Worm (Caenorhabditis elegans) whole organism, L4 larva: ENCODE data around the gene aqp-5.

ENCODE experiments used
- F26F4.8 ChIP-seq: fragments of 200-800 bp; sonication (Bioruptor generic); conservative IDR thresholded peaks from 2 replicates; pipeline ENCODE4 v1.3.6; 2022; ENCODE audit warnings: missing genetic modification characterization, missing compliant biosample characterization
- R02D3.7 ChIP-seq: fragments of 150-350 bp; sonication (generic microtip); optimal IDR thresholded peaks from 3 replicates; lab custom pipeline; 2014; ENCODE audit warnings: missing biosample characterization, missing genetic modification characterization
- T20F7.1 ChIP-seq: fragments of 200-800 bp; sonication (Bioruptor generic); optimal IDR thresholded peaks from 2 replicates; lab custom pipeline; 2018; ENCODE audit warnings: mild to moderate bottlenecking, missing genetic modification characterization, missing compliant biosample characterization
- Y105C5A.15 ChIP-seq: fragments of 200-800 bp; sonication (Bioruptor generic); IDR thresholded peaks from 2 replicates; pipeline ENCODE4 v1.3.6; 2022; ENCODE audit warnings: missing genetic modification characterization, missing compliant biosample characterization
- Y48G9A.11 ChIP-seq: fragments of 200-800 bp; sonication (Bioruptor generic); IDR thresholded peaks from 2 replicates; pipeline ENCODE4 v1.3.6; 2022; ENCODE audit warnings: missing genetic modification reagents, missing genetic modification characterization, missing compliant biosample characterization
- Y75B8A.6 ChIP-seq: fragments of 200-800 bp; sonication (Bioruptor generic); IDR thresholded peaks from 2 replicates; pipeline ENCODE4 v1.3.6; 2022; ENCODE audit warnings: missing genetic modification reagents, missing genetic modification characterization, missing compliant biosample characterization
- ZK546.5 ChIP-seq, 2 experiments: sonication (generic microtip); optimal IDR thresholded peaks; 2 replicates each; lab custom pipeline; 2017; ENCODE audit warnings: missing biosample characterization in 2 of 2, missing genetic modification characterization in 2 of 2
- aha-1 ChIP-seq: fragments of 150-350 bp; peaks from one replicate; lab custom pipeline; 2014; ENCODE audit warnings: missing biosample characterization, missing genetic modification characterization
- ama-1 ChIP-seq: fragments of 150-350 bp; optimal IDR thresholded peaks from 2 replicates; lab custom pipeline; 2014; ENCODE audit warnings: inconsistent platforms, mixed read lengths
- attf-4 ChIP-seq: sonication (generic microtip); optimal IDR thresholded peaks from 3 replicates; lab custom pipeline; 2017; ENCODE audit warnings: missing biosample characterization, missing genetic modification characterization
- ceh-20 ChIP-seq: fragments of 200-800 bp; sonication (Bioruptor generic); IDR thresholded peaks from 2 replicates; pipeline ENCODE4 v1.3.6; 2022; ENCODE audit warnings: missing genetic modification reagents, missing genetic modification characterization, missing compliant biosample characterization
- ceh-62 ChIP-seq: sonication (generic microtip); optimal IDR thresholded peaks from 2 replicates; lab custom pipeline; 2017; ENCODE audit warnings: missing biosample characterization, missing genetic modification characterization
- cey-2 ChIP-seq: sonication (generic microtip); optimal IDR thresholded peaks from 3 replicates; lab custom pipeline; 2017; ENCODE audit warnings: missing genetic modification characterization, mild to moderate bottlenecking, missing compliant biosample characterization, antibody characterized with exemption, borderline replicate concordance; ENCODE audit not compliant: insufficient read depth
- daf-12 ChIP-seq: fragments of 150-350 bp; optimal IDR thresholded peaks from 2 replicates; lab custom pipeline; 2014; ENCODE audit warnings: missing biosample characterization, missing genetic modification reagents, missing genetic modification characterization
- dmd-6 ChIP-seq: fragments of 200-800 bp; sonication (Bioruptor generic); IDR thresholded peaks from 2 replicates; pipeline ENCODE4 v1.3.6; 2022; ENCODE audit warnings: missing genetic modification reagents, missing genetic modification characterization, missing compliant biosample characterization
- fkh-10 ChIP-seq: fragments of 150-350 bp; optimal IDR thresholded peaks from 2 replicates; lab custom pipeline; 2014; ENCODE audit warnings: missing biosample characterization, missing genetic modification reagents, missing genetic modification characterization
- gei-8 ChIP-seq: fragments of 200-800 bp; sonication (Bioruptor generic); optimal IDR thresholded peaks from 2 replicates; lab custom pipeline; 2018; ENCODE audit warnings: mild to moderate bottlenecking, missing genetic modification characterization, missing compliant biosample characterization
- hlh-11 ChIP-seq: fragments of 200-800 bp; sonication (Bioruptor generic); optimal IDR thresholded peaks from 2 replicates; lab custom pipeline; 2018; ENCODE audit warnings: mild to moderate bottlenecking, missing genetic modification characterization, missing compliant biosample characterization
- hlh-30 ChIP-seq: sonication (generic microtip); optimal IDR thresholded peaks from 2 replicates; lab custom pipeline; 2017; ENCODE audit warnings: antibody characterized with exemption, mild to moderate bottlenecking, missing genetic modification characterization, missing compliant biosample characterization; ENCODE audit not compliant: insufficient read depth
- hmg-1.1 ChIP-seq: fragments of 200-800 bp; sonication (Bioruptor generic); IDR thresholded peaks from 2 replicates; pipeline ENCODE4 v1.3.6; 2022; ENCODE audit warnings: missing genetic modification reagents, missing genetic modification characterization, missing compliant biosample characterization
- jun-1 ChIP-seq: fragments of 150-350 bp; optimal IDR thresholded peaks from 2 replicates; lab custom pipeline; 2014; ENCODE audit warnings: missing biosample characterization, missing genetic modification reagents, missing genetic modification characterization
- lin-1 ChIP-seq: fragments of 200-800 bp; sonication (Bioruptor generic); IDR thresholded peaks from 2 replicates; pipeline ENCODE4 v1.3.6; 2022; ENCODE audit warnings: missing genetic modification reagents, missing genetic modification characterization, missing compliant biosample characterization
- lin-13 ChIP-seq: fragments of 150-350 bp; optimal IDR thresholded peaks from 2 replicates; lab custom pipeline; 2014; ENCODE audit warnings: missing biosample characterization, missing genetic modification reagents, missing genetic modification characterization
- lin-15B ChIP-seq: fragments of 150-350 bp; sonication (generic microtip); optimal IDR thresholded peaks from 3 replicates; lab custom pipeline; 2014; ENCODE audit warnings: missing biosample characterization, missing genetic modification characterization
- lin-29 ChIP-seq: fragments of 200-800 bp; sonication (Bioruptor generic); IDR thresholded peaks from 2 replicates; pipeline ENCODE4 v1.3.6; 2022; ENCODE audit warnings: missing genetic modification reagents, missing genetic modification characterization, missing compliant biosample characterization
- lsy-2 ChIP-seq, 2 experiments: fragments of 150-350 bp in 1 of 2; sonication (generic microtip) in 1 of 2; optimal IDR thresholded peaks; 2 replicates each; lab custom pipeline; 2014 to 2017; ENCODE audit warnings: missing biosample characterization in 2 of 2, missing genetic modification characterization in 2 of 2
- madf-5 ChIP-seq, 2 experiments: fragments of 200-800 bp; sonication (Bioruptor generic); IDR thresholded peaks; 2 replicates each; pipeline ENCODE4 v1.3.6; 2022; ENCODE audit warnings: missing compliant biosample characterization in 2 of 2, missing genetic modification characterization in 2 of 2
- mdt-29 ChIP-seq: fragments of 200-800 bp; sonication (Bioruptor generic); IDR thresholded peaks from 2 replicates; pipeline ENCODE4 v1.3.6; 2022; ENCODE audit warnings: missing genetic modification reagents, missing genetic modification characterization, missing compliant biosample characterization
- mep-1 ChIP-seq: fragments of 150-350 bp; sonication (generic microtip); optimal IDR thresholded peaks from 3 replicates; lab custom pipeline; 2014; ENCODE audit warnings: missing biosample characterization, missing genetic modification characterization
- mxl-2 ChIP-seq: fragments of 200-800 bp; sonication (Bioruptor generic); conservative IDR thresholded peaks from 2 replicates; pipeline ENCODE4 v1.3.6; 2022; ENCODE audit warnings: missing genetic modification reagents, missing genetic modification characterization, missing compliant biosample characterization
- nhr-10 ChIP-seq: fragments of 150-350 bp; optimal IDR thresholded peaks from 2 replicates; lab custom pipeline; 2014; ENCODE audit warnings: missing biosample characterization, missing genetic modification characterization
- nhr-11 ChIP-seq: fragments of 150-350 bp; optimal IDR thresholded peaks from 2 replicates; lab custom pipeline; 2014; ENCODE audit warnings: missing biosample characterization, missing genetic modification characterization
- nhr-25 ChIP-seq: sonication (generic microtip); optimal IDR thresholded peaks from 2 replicates; lab custom pipeline; 2017; ENCODE audit warnings: missing genetic modification characterization, mild to moderate bottlenecking, missing compliant biosample characterization, antibody characterized with exemption, moderate library complexity, borderline replicate concordance; ENCODE audit not compliant: insufficient read depth
- nhr-28 ChIP-seq: fragments of 150-350 bp; optimal IDR thresholded peaks from 2 replicates; lab custom pipeline; 2014; ENCODE audit warnings: missing biosample characterization, missing genetic modification characterization
- nhr-41 ChIP-seq: fragments of 200-800 bp; sonication (Bioruptor generic); IDR thresholded peaks from 2 replicates; pipeline ENCODE4 v1.3.6; 2022; ENCODE audit warnings: missing genetic modification reagents, missing genetic modification characterization, missing compliant biosample characterization
- nhr-42 ChIP-seq: fragments of 200-800 bp; sonication (Bioruptor generic); IDR thresholded peaks from 2 replicates; pipeline ENCODE4 v1.3.6; 2022; ENCODE audit warnings: missing genetic modification characterization, missing compliant biosample characterization
- nhr-6 ChIP-seq: fragments of 150-350 bp; optimal IDR thresholded peaks from 2 replicates; lab custom pipeline; 2014; ENCODE audit warnings: missing biosample characterization, missing genetic modification characterization
- nhr-76 ChIP-seq: fragments of 150-350 bp; optimal IDR thresholded peaks from 2 replicates; lab custom pipeline; 2014; ENCODE audit warnings: missing biosample characterization, missing genetic modification characterization
- nhr-77 ChIP-seq: fragments of 150-350 bp; optimal IDR thresholded peaks from 2 replicates; lab custom pipeline; 2014; ENCODE audit warnings: missing biosample characterization, missing genetic modification characterization
- pha-4 ChIP-seq, 2 experiments: fragments of 150-350 bp in 1 of 2; fragments of 200-800 bp in 1 of 2; sonication (Bioruptor generic) in 1 of 2; IDR thresholded peaks in 1 of 2; optimal IDR thresholded peaks in 1 of 2; 2 replicates each; pipeline versions ENCODE4 v1.3.6 to Lab custom; 2014 to 2022; ENCODE audit warnings: missing genetic modification characterization in 2 of 2, missing genetic modification reagents in 2 of 2, missing biosample characterization in 1 of 2, missing compliant biosample characterization in 1 of 2
- php-3 ChIP-seq: fragments of 200-800 bp; sonication (Bioruptor generic); IDR thresholded peaks from 2 replicates; pipeline ENCODE4 v1.3.6; 2022; ENCODE audit warnings: missing genetic modification reagents, missing genetic modification characterization, missing compliant biosample characterization
- pqm-1 ChIP-seq: sonication (generic microtip); optimal IDR thresholded peaks from 2 replicates; lab custom pipeline; 2017; ENCODE audit warnings: missing biosample characterization, missing genetic modification characterization
- rbr-2 ChIP-seq: sonication (generic microtip); optimal IDR thresholded peaks from 2 replicates; lab custom pipeline; 2016; ENCODE audit warnings: missing genotype, missing genetic modification characterization, missing compliant biosample characterization
- saeg-2 ChIP-seq: fragments of 200-800 bp; sonication (Bioruptor generic); IDR thresholded peaks from 2 replicates; pipeline ENCODE4 v1.3.6; 2022; ENCODE audit warnings: missing genetic modification reagents, missing genetic modification characterization, missing compliant biosample characterization
- skn-1 ChIP-seq: fragments of 150-350 bp; optimal IDR thresholded peaks from 2 replicates; lab custom pipeline; 2014; ENCODE audit warnings: missing biosample characterization, missing genetic modification characterization
- tag-97 ChIP-seq: fragments of 200-800 bp; sonication (Bioruptor generic); IDR thresholded peaks from 2 replicates; pipeline ENCODE4 v1.3.6; 2022; ENCODE audit warnings: missing genetic modification characterization, missing compliant biosample characterization
- tra-1 ChIP-seq: fragments of 200-800 bp; sonication (Bioruptor generic); IDR thresholded peaks from 2 replicates; pipeline ENCODE4 v1.3.6; 2022; ENCODE audit warnings: missing genetic modification reagents, missing genetic modification characterization, missing compliant biosample characterization
- unc-39 ChIP-seq: sonication (generic microtip); optimal IDR thresholded peaks from 2 replicates; lab custom pipeline; 2017; ENCODE audit warnings: missing biosample characterization, missing genetic modification characterization
- vab-7 ChIP-seq: fragments of 200-800 bp; sonication (Bioruptor generic); IDR thresholded peaks from 2 replicates; pipeline ENCODE4 v1.3.6; 2022; ENCODE audit warnings: missing genetic modification reagents, missing genetic modification characterization, missing compliant biosample characterization
- zip-2 ChIP-seq: fragments of 150-350 bp; optimal IDR thresholded peaks from 2 replicates; lab custom pipeline; 2014; ENCODE audit warnings: missing biosample characterization, missing genetic modification characterization
- ztf-7 ChIP-seq: fragments of 150-350 bp; optimal IDR thresholded peaks from 2 replicates; lab custom pipeline; 2014; ENCODE audit warnings: missing biosample characterization, missing genetic modification characterization

Gene aqp-5

ce11 chrV:10466607-10467092 lies 24.9 kb upstream of the aqp-5 start (continued):
- peak; percentile 89 for TF ChIP-seq nhr-77
- TF ChIP-seq hlh-11 (tag; lab: Kevin White, UChicago) = peak; percentile 97
- TF ChIP-seq nhr-6 = peak; percentile 96
- peak; percentile 60; the same call in 1 of the 2 replicates for TF ChIP-seq vab-7 (GFP tag; lab: Robert Waterston, UW)
- TF ChIP-seq ZK546.5 (tag; optimal IDR thresholded peaks at IDR 0.05; lab: Kevin White, UChicago) = peak in 1 of 2 experiments; percentile 41
- no peak for TF ChIP-seq F26F4.8
- peak; percentile 6 for TF ChIP-seq pqm-1 (tag; lab: Kevin White, UChicago)
- TF ChIP-seq nhr-25 (tag; lab: Kevin White, UChicago) = peak; percentile 86
- peak; percentile 27 for TF ChIP-seq unc-39 (tag; lab: Kevin White, UChicago)
- TF ChIP-seq pha-4 (GFP tag; IDR thresholded peaks at IDR 0.05; lab: Robert Waterston, UW) = peak; percentile 75
- peak; percentile 89 for TF ChIP-seq pha-4 (tag; optimal IDR thresholded peaks at IDR 0.05; lab: Kevin White, UChicago)
- TF ChIP-seq Y48G9A.11 (GFP tag; lab: Robert Waterston, UW) = no peak
- no peak for TF ChIP-seq ceh-62 (tag; lab: Kevin White, UChicago)
- 0 out of 2 replicates have a peak, but pooled peaks have one; percentile 34 for TF ChIP-seq nhr-41
- peak; percentile 59 for TF ChIP-seq skn-1
- no peak for TF ChIP-seq attf-4
- peak; percentile 80 for TF ChIP-seq gei-8 (GFP tag; lab: Kevin White, UChicago)
- TF ChIP-seq Y75B8A.6 (GFP tag; lab: Robert Waterston, UW) = 0 out of 2 replicates have a peak, but pooled peaks have one; percentile 68
- peak; percentile 91 for TF ChIP-seq fkh-10
- peak; percentile 90 for TF ChIP-seq lin-13 (GFP tag; lab: Kevin White, UChicago)
- peak; percentile 55; the same call in 1 of the 2 replicates for TF ChIP-seq saeg-2
- peak; percentile 98 for TF ChIP-seq hlh-30 (tag; lab: Kevin White, UChicago)
- peak; percentile 73 for TF ChIP-seq mxl-2 (GFP tag; lab: Robert Waterston, UW)
- TF ChIP-seq dmd-6 (GFP tag; lab: Robert Waterston, UW) = peak; percentile 95
- TF ChIP-seq cey-2 (tag; lab: Kevin White, UChicago) = peak; percentile 89
- peak; percentile 83 for TF ChIP-seq tra-1 (GFP tag; lab: Robert Waterston, UW)
- TF ChIP-seq lin-15B = no peak
- TF ChIP-seq lin-29 = peak; percentile 61; the same call in 1 of the 2 replicates
- peak; percentile 91 for TF ChIP-seq rbr-2 (tag; lab: Kevin White, UChicago)
- peak; percentile 100 for TF ChIP-seq aha-1
- TF ChIP-seq madf-5 (GFP tag; IDR thresholded peaks at IDR 0.05; lab: Robert Waterston, UW) = no peak
- TF ChIP-seq lin-1 (GFP tag; lab: Robert Waterston, UW) = peak; percentile 74; the same call in 1 of the 2 replicates
- peak; percentile 76 for TF ChIP-seq ztf-7
- peak; percentile 52; the same call in 1 of the 2 replicates for TF ChIP-seq nhr-42 (GFP tag; lab: Robert Waterston, UW)
- TF ChIP-seq R02D3.7 (tag; lab: Kevin White, UChicago) = no peak
- peak; percentile 89 to 95 for TF ChIP-seq lsy-2 (tag; optimal IDR thresholded peaks at IDR 0.05; lab: Kevin White, UChicago)
- TF ChIP-seq ceh-20 = peak; percentile 88
- TF ChIP-seq T20F7.1 (GFP tag; lab: Kevin White, UChicago) = peak; percentile 54
- peak; percentile 50 for TF ChIP-seq php-3 (GFP tag; lab: Robert Waterston, UW)
- TF ChIP-seq nhr-76 = peak; percentile 26
- peak; percentile 86 for TF ChIP-seq jun-1
- TF ChIP-seq ama-1 (lab: Kevin White, UChicago) = peak; percentile 68
- TF ChIP-seq mep-1 (tag; lab: Kevin White, UChicago) = peak; percentile 96
- peak; percentile 97 for TF ChIP-seq nhr-11 (tag; lab: Kevin White, UChicago)
- TF ChIP-seq hmg-1.1 (GFP tag; lab: Robert Waterston, UW) = peak; percentile 83
- peak; percentile 96 for TF ChIP-seq nhr-28 (tag; lab: Kevin White, UChicago)
- TF ChIP-seq nhr-10 = peak; percentile 89
- TF ChIP-seq zip-2 (tag; lab: Kevin White, UChicago) = peak; percentile 52
- TF ChIP-seq Y105C5A.15 (GFP tag; lab: Robert Waterston, UW) = no peak
- no peak for TF ChIP-seq daf-12 (tag; lab: Kevin White, UChicago)
- peak; percentile 77 for TF ChIP-seq mdt-29 (GFP tag; lab: Robert Waterston, UW)
- TF ChIP-seq tag-97 (GFP tag; lab: Robert Waterston, UW) = no peak
- TF ChIP-seq, all 104 proteins: peak for 69
